Worm (Caenorhabditis elegans): ENCODE data around the gene bris-1.

- no peak for TF ChIP-seq pha-4 (tag; optimal IDR thresholded peaks at IDR 0.05)
- TF ChIP-seq nhr-237 (tag; optimal IDR thresholded peaks at IDR 0.05), result no peak
- TF ChIP-seq ztf-11 (tag; optimal IDR thresholded peaks at IDR 0.05), result no peak
- no peak for TF ChIP-seq nhr-76 (tag; optimal IDR thresholded peaks at IDR 0.05)
- TF ChIP-seq cnd-1 (tag; optimal IDR thresholded peaks at IDR 0.05), result no peak
- TF ChIP-seq blmp-1 (tag; optimal IDR thresholded peaks at IDR 0.05), result no peak
- no peak for TF ChIP-seq nhr-28 (tag; optimal IDR thresholded peaks at IDR 0.05)
- no peak for TF ChIP-seq drap-1 (GFP tag; optimal IDR thresholded peaks at IDR 0.05)
- TF ChIP-seq snpc-4 (tag; optimal IDR thresholded peaks at IDR 0.05), result no peak
- no peak for TF ChIP-seq unc-62 (GFP tag; optimal IDR thresholded peaks at IDR 0.05)
- no peak for TF ChIP-seq hlh-1 (tag; optimal IDR thresholded peaks at IDR 0.05)
- no peak for TF ChIP-seq mab-5 (tag; optimal IDR thresholded peaks at IDR 0.05)
- no peak for TF ChIP-seq sptf-1 (tag; optimal IDR thresholded peaks at IDR 0.05)
- TF ChIP-seq ces-1 (GFP tag; optimal IDR thresholded peaks at IDR 0.05), result no peak
Observed at ce11 chrIV:3853557-3853956, 34.4 kb upstream of the bris-1 start.

Data from whole organism, mixed stage, embryonic.